Worm (Caenorhabditis elegans): Measurements from ENCODE around the gene vav-1.
A peak's percentile ranks its signal among the peaks of the same experiment; 100 is the strongest.

DNA sequence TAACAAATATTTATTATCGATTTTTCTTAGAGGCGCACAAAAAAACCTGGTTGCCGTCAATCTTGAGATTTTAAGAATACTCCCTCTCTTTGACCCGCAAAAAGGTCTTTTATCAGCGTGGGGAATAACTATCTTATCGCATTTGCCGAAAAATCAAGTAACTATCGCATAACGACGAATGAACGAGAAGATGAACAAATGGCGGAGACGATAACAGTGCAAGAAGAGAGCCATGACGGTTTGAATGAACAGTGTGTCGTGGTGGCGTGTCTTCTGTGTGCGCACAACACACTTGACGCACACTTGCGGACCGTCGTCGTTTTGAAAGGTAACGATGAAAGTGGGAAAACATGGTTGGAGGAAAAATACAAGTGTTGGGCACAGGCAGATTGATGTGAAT lies 39.9 kb upstream of the vav-1 start:
- TF ChIP-seq sdz-38 (tag; optimal IDR thresholded peaks at IDR 0.05): no peak
- TF ChIP-seq mcd-1 (GFP tag; IDR thresholded peaks at IDR 0.05): no peak
- TF ChIP-seq rpc-1 (optimal IDR thresholded peaks at IDR 0.05): no peak
- TF ChIP-seq rpc-1 (tag; optimal IDR thresholded peaks at IDR 0.05): no peak
- no peak for TF ChIP-seq dpl-1 (GFP tag; optimal IDR thresholded peaks at IDR 0.05)
- 0 out of 2 replicates have a peak, but pooled peaks have one; percentile 17 for TF ChIP-seq nfyb-1 (GFP tag; IDR thresholded peaks at IDR 0.05)
- no peak for TF ChIP-seq bed-1 (GFP tag; IDR thresholded peaks at IDR 0.05)
- no peak for TF ChIP-seq akir-1 (GFP tag; optimal IDR thresholded peaks at IDR 0.05)
- TF ChIP-seq rec-8 (tag; optimal IDR thresholded peaks at IDR 0.05): no peak
- no peak for TF ChIP-seq Y53G8AR.9 (GFP tag; conservative IDR thresholded peaks at IDR 0.05)

Measured in whole organism, young adult.